Worm (Caenorhabditis elegans) whole organism, L2 larva: Measurements from ENCODE around the gene C44E12.1.

Experiments
- C34F6.9 ChIP-seq: fragments of 150-350 bp; optimal IDR thresholded peaks from 2 replicates; lab custom pipeline; 2014; ENCODE audit warnings: missing biosample characterization, missing genetic modification characterization
- F13H6.1 ChIP-seq: sonication (generic microtip); optimal IDR thresholded peaks from 2 replicates; lab custom pipeline; 2016; ENCODE audit warnings: missing genetic modification characterization, missing compliant biosample characterization
- R02D3.7 ChIP-seq: fragments of 150-350 bp; optimal IDR thresholded peaks from 2 replicates; lab custom pipeline; 2014; ENCODE audit warnings: missing biosample characterization, missing genetic modification characterization
- Y55F3AM.14 ChIP-seq: fragments of 200-800 bp; sonication (Bioruptor generic); optimal IDR thresholded peaks from 2 replicates; lab custom pipeline; 2018; ENCODE audit warnings: mild to moderate bottlenecking, missing genetic modification characterization, missing compliant biosample characterization
- ZK546.5 ChIP-seq: sonication (generic microtip); optimal IDR thresholded peaks from 2 replicates; lab custom pipeline; 2017; ENCODE audit warnings: missing biosample characterization, missing genetic modification characterization
- alr-1 ChIP-seq: fragments of 150-350 bp; optimal IDR thresholded peaks from 2 replicates; lab custom pipeline; 2014; ENCODE audit warnings: missing biosample characterization, missing genetic modification characterization
- aly-2 ChIP-seq: fragments of 150-350 bp; optimal IDR thresholded peaks from 2 replicates; lab custom pipeline; 2014; ENCODE audit warnings: missing biosample characterization, missing genetic modification characterization
- ama-1 ChIP-seq: fragments of 150-350 bp; optimal IDR thresholded peaks from 2 replicates; lab custom pipeline; 2018; ENCODE audit warnings: inconsistent platforms
- blmp-1 ChIP-seq: sonication (generic microtip); optimal IDR thresholded peaks from 2 replicates; lab custom pipeline; 2017; ENCODE audit warnings: missing genetic modification characterization, mild to moderate bottlenecking, missing compliant biosample characterization, antibody characterized with exemption, moderate library complexity; ENCODE audit not compliant: insufficient read depth
- ceh-16 ChIP-seq: fragments of 150-350 bp; optimal IDR thresholded peaks from 2 replicates; lab custom pipeline; 2014; ENCODE audit warnings: missing biosample characterization, missing genetic modification characterization
- ceh-82 ChIP-seq: fragments of 150-350 bp; optimal IDR thresholded peaks from 2 replicates; lab custom pipeline; 2014; ENCODE audit warnings: missing biosample characterization, missing genetic modification characterization
- crh-2 ChIP-seq: sonication (generic microtip); optimal IDR thresholded peaks from 2 replicates; lab custom pipeline; 2017; ENCODE audit warnings: missing biosample characterization, missing genetic modification characterization
- dmd-4 ChIP-seq: sonication (generic microtip); optimal IDR thresholded peaks from 2 replicates; lab custom pipeline; 2017; ENCODE audit warnings: missing biosample characterization, missing genetic modification characterization
- egl-27 ChIP-seq: sonication (generic microtip); optimal IDR thresholded peaks from 3 replicates; lab custom pipeline; 2017; ENCODE audit warnings: missing biosample characterization, missing genetic modification reagents, missing genetic modification characterization
- elt-1 ChIP-seq: fragments of 150-350 bp; optimal IDR thresholded peaks from 2 replicates; lab custom pipeline; 2014; ENCODE audit warnings: missing biosample characterization, missing genetic modification characterization
- elt-3 ChIP-seq: sonication (generic microtip); optimal IDR thresholded peaks from 2 replicates; lab custom pipeline; 2017; ENCODE audit warnings: missing biosample characterization, missing genetic modification characterization
- fos-1 ChIP-seq: fragments of 150-350 bp; optimal IDR thresholded peaks from 2 replicates; lab custom pipeline; 2014; ENCODE audit warnings: missing biosample characterization, missing genetic modification characterization
- gmeb-1 ChIP-seq: fragments of 150-350 bp; optimal IDR thresholded peaks from 2 replicates; lab custom pipeline; 2014; ENCODE audit warnings: missing biosample characterization, missing genetic modification characterization
- lin-11 ChIP-seq: fragments of 150-350 bp; sonication (generic microtip); optimal IDR thresholded peaks from 2 replicates; lab custom pipeline; 2014; ENCODE audit warnings: missing biosample characterization, missing genetic modification characterization, inconsistent platforms, mixed read lengths
- lin-13 ChIP-seq: fragments of 150-350 bp; optimal IDR thresholded peaks from 2 replicates; lab custom pipeline; 2014; ENCODE audit warnings: missing biosample characterization, missing genetic modification reagents, missing genetic modification characterization
- lin-39 ChIP-seq: fragments of 150-350 bp; optimal IDR thresholded peaks from 2 replicates; lab custom pipeline; 2014; ENCODE audit warnings: missing biosample characterization, missing genetic modification reagents, missing genetic modification characterization
- lsy-2 ChIP-seq, 2 experiments: fragments of 150-350 bp in 1 of 2; sonication (generic microtip) in 1 of 2; optimal IDR thresholded peaks; 2 replicates each; lab custom pipeline; 2014 to 2017; ENCODE audit warnings: missing biosample characterization in 2 of 2, missing genetic modification characterization in 2 of 2
- mab-5 ChIP-seq: fragments of 150-350 bp; optimal IDR thresholded peaks from 2 replicates; lab custom pipeline; 2014; ENCODE audit warnings: missing biosample characterization, missing genetic modification characterization
- mbf-1 ChIP-seq: sonication (generic microtip); optimal IDR thresholded peaks from 2 replicates; lab custom pipeline; 2017; ENCODE audit warnings: missing biosample characterization, missing genetic modification characterization
- mdl-1 ChIP-seq, 2 experiments: fragments of 150-350 bp in 1 of 2; sonication (generic microtip) in 1 of 2; optimal IDR thresholded peaks; 2 replicates each; lab custom pipeline; 2017; ENCODE audit warnings: missing biosample characterization in 2 of 2, missing genetic modification characterization in 2 of 2
- nhr-10 ChIP-seq: sonication (generic microtip); optimal IDR thresholded peaks from 2 replicates; lab custom pipeline; 2017; ENCODE audit warnings: missing biosample characterization, missing genetic modification characterization
- nhr-11 ChIP-seq: fragments of 150-350 bp; optimal IDR thresholded peaks from 2 replicates; lab custom pipeline; 2014; ENCODE audit warnings: missing biosample characterization, missing genetic modification characterization
- nhr-12 ChIP-seq: fragments of 150-350 bp; optimal IDR thresholded peaks from 2 replicates; lab custom pipeline; 2014; ENCODE audit warnings: missing biosample characterization, missing genetic modification characterization
- nhr-129 ChIP-seq: fragments of 150-350 bp; optimal IDR thresholded peaks from 2 replicates; lab custom pipeline; 2014; ENCODE audit warnings: missing biosample characterization, missing genetic modification characterization
- nhr-21 ChIP-seq: fragments of 150-350 bp; optimal IDR thresholded peaks from 2 replicates; lab custom pipeline; 2014; ENCODE audit warnings: missing biosample characterization, missing genetic modification characterization
- nhr-23 ChIP-seq: fragments of 150-350 bp; optimal IDR thresholded peaks from 2 replicates; lab custom pipeline; 2014; ENCODE audit warnings: missing biosample characterization, missing genetic modification reagents, missing genetic modification characterization
- nhr-237 ChIP-seq: fragments of 150-350 bp; optimal IDR thresholded peaks from 2 replicates; lab custom pipeline; 2014; ENCODE audit warnings: missing biosample characterization, missing genetic modification characterization
- nhr-25 ChIP-seq: fragments of 150-350 bp; sonication (generic microtip); optimal IDR thresholded peaks from 3 replicates; lab custom pipeline; 2014; ENCODE audit warnings: missing biosample characterization, missing genetic modification characterization
- nhr-6 ChIP-seq: fragments of 150-350 bp; optimal IDR thresholded peaks from 2 replicates; lab custom pipeline; 2014; ENCODE audit warnings: missing biosample characterization, missing genetic modification characterization
- nhr-77 ChIP-seq: fragments of 150-350 bp; optimal IDR thresholded peaks from 2 replicates; lab custom pipeline; 2014; ENCODE audit warnings: missing biosample characterization, missing genetic modification characterization
- peb-1 ChIP-seq: fragments of 150-350 bp; optimal IDR thresholded peaks from 2 replicates; lab custom pipeline; 2014; ENCODE audit warnings: missing biosample characterization, missing genetic modification characterization
- sem-4 ChIP-seq: fragments of 150-350 bp; optimal IDR thresholded peaks from 2 replicates; lab custom pipeline; 2014; ENCODE audit warnings: missing biosample characterization, missing genetic modification reagents, missing genetic modification characterization
- skn-1 ChIP-seq: sonication (generic microtip); optimal IDR thresholded peaks from 2 replicates; lab custom pipeline; 2017; ENCODE audit warnings: missing biosample characterization, missing genetic modification characterization
- sma-3 ChIP-seq: sonication (generic microtip); optimal IDR thresholded peaks from 2 replicates; lab custom pipeline; 2016; ENCODE audit warnings: missing genetic modification reagents, missing genetic modification characterization, missing compliant biosample characterization
- sma-9 ChIP-seq, 2 experiments: fragments of 150-350 bp in 1 of 2; sonication (generic microtip) in 1 of 2; optimal IDR thresholded peaks; 2 replicates each; lab custom pipeline; 2014 to 2016; ENCODE audit warnings: missing genetic modification characterization in 2 of 2, mild to moderate bottlenecking in 1 of 2, missing biosample characterization in 1 of 2, missing compliant biosample characterization in 1 of 2, missing genetic modification reagents in 1 of 2, moderate library complexity in 1 of 2
- snpc-4 ChIP-seq: fragments of 150-350 bp; optimal IDR thresholded peaks from 2 replicates; lab custom pipeline; 2014; ENCODE audit warnings: missing biosample characterization, missing genetic modification characterization
- unc-39 ChIP-seq: fragments of 150-350 bp; optimal IDR thresholded peaks from 2 replicates; lab custom pipeline; 2014; ENCODE audit warnings: missing biosample characterization, missing genetic modification characterization
- unc-55 ChIP-seq: fragments of 150-350 bp; sonication (generic microtip); optimal IDR thresholded peaks from 3 replicates; lab custom pipeline; 2014; ENCODE audit warnings: missing biosample characterization, missing genetic modification reagents, missing genetic modification characterization
- unc-62 ChIP-seq: fragments of 150-350 bp; optimal IDR thresholded peaks from 2 replicates; lab custom pipeline; 2014; ENCODE audit warnings: missing biosample characterization, missing genetic modification reagents, missing genetic modification characterization
- zag-1 ChIP-seq: fragments of 150-350 bp; optimal IDR thresholded peaks from 2 replicates; lab custom pipeline; 2014; ENCODE audit warnings: missing biosample characterization, missing genetic modification characterization
- ztf-1 ChIP-seq: fragments of 200-800 bp; sonication (Bioruptor generic); conservative IDR thresholded peaks from 2 replicates; pipeline ENCODE4 v1.3.6; 2022; ENCODE audit warnings: missing genetic modification characterization, missing compliant biosample characterization
- ztf-11 ChIP-seq: sonication (generic microtip); optimal IDR thresholded peaks from 2 replicates; lab custom pipeline; 2017; ENCODE audit warnings: missing biosample characterization, missing genetic modification characterization
- ztf-4 ChIP-seq: fragments of 150-350 bp; optimal IDR thresholded peaks from 2 replicates; lab custom pipeline; 2014; ENCODE audit warnings: missing biosample characterization, missing genetic modification characterization

C44E12.1 gene

DNA sequence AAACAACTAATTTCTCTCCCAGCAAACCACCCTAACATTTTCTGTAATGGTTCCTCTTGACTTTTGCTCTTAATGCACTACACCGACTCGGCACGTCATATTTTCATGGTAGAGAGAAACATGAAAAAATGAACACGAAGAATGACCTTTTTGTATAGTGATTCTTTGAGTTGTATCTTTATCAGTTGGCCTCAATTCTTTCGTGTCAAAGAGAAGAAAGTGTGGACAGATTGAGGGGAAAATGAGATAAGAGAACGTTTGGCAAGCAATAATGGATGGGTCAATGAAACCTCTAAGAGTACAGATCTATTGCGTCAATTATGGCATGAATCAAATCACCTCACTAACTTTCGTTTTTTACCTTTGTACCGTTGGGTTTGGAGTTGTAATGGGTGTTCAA lies 20.8 kb upstream of the C44E12.1 start:
- TF ChIP-seq unc-39 (tag; lab: Kevin White, UChicago) (no peak), ceh-16 (tag; lab: Kevin White, UChicago) (no peak), ZK546.5 (tag; lab: Kevin White, UChicago) (no peak), Y55F3AM.14 (no peak), dmd-4 (tag; lab: Kevin White, UChicago) (no peak), ztf-11 (tag; lab: Kevin White, UChicago) (no peak), elt-1 (tag; lab: Kevin White, UChicago) (no peak), skn-1 (tag; lab: Kevin White, UChicago) (no peak), nhr-12 (tag; lab: Kevin White, UChicago) (no peak), ztf-4 (no peak), unc-62 (GFP tag; lab: Kevin White, UChicago) (no peak), nhr-10 (tag; lab: Kevin White, UChicago) (no peak), nhr-6 (tag; lab: Kevin White, UChicago) (no peak), snpc-4 (tag; lab: Kevin White, UChicago) (no peak), crh-2 (peak; percentile 70), elt-3 (tag; lab: Kevin White, UChicago) (no peak), nhr-23 (tag; lab: Kevin White, UChicago) (no peak), sma-3 (peak; percentile 9), nhr-21 (tag; lab: Kevin White, UChicago) (no peak), egl-27 (tag; lab: Kevin White, UChicago) (peak; percentile 5), R02D3.7 (no peak), gmeb-1 (no peak), aly-2 (tag; lab: Kevin White, UChicago) (no peak), ztf-1 (GFP tag; lab: Robert Waterston, UW) (no peak), nhr-11 (tag; lab: Kevin White, UChicago) (no peak), nhr-77 (tag; lab: Kevin White, UChicago) (no peak), lin-39 (tag; lab: Kevin White, UChicago) (no peak), zag-1 (tag; lab: Kevin White, UChicago) (no peak), mbf-1 (tag; lab: Kevin White, UChicago) (no peak), nhr-25 (no peak), C34F6.9 (tag; lab: Kevin White, UChicago) (no peak), sem-4 (tag; lab: Kevin White, UChicago) (no peak), lin-13 (GFP tag; lab: Kevin White, UChicago) (no peak), blmp-1 (tag; lab: Kevin White, UChicago) (peak; percentile 69), ceh-82 (tag; lab: Kevin White, UChicago) (no peak), peb-1 (tag; lab: Kevin White, UChicago) (no peak), unc-55 (GFP tag; lab: Kevin White, UChicago) (no peak), F13H6.1 (peak; percentile 47), sma-9 (GFP tag; optimal IDR thresholded peaks at IDR 0.05; lab: Kevin White, UChicago) (peak; percentile 71), sma-9 (tag; optimal IDR thresholded peaks at IDR 0.05; lab: Kevin White, UChicago) (no peak), mdl-1 (tag; optimal IDR thresholded peaks at IDR 0.05; lab: Kevin White, UChicago) (no peak), ama-1 (lab: Kevin White, UChicago) (no peak), nhr-237 (no peak), nhr-129 (tag; lab: Kevin White, UChicago) (no peak), fos-1 (tag; lab: Kevin White, UChicago) (peak; percentile 88), lin-11 (tag; lab: Kevin White, UChicago) (no peak), mab-5 (no peak), lsy-2 (tag; optimal IDR thresholded peaks at IDR 0.05; lab: Kevin White, UChicago) (no peak), alr-1 (no peak)
- TF ChIP-seq, all 48 proteins: peak for 7
